Worm (Caenorhabditis elegans): Measurements from ENCODE around the gene C25E10.11.

C25E10.11 gene

DNA sequence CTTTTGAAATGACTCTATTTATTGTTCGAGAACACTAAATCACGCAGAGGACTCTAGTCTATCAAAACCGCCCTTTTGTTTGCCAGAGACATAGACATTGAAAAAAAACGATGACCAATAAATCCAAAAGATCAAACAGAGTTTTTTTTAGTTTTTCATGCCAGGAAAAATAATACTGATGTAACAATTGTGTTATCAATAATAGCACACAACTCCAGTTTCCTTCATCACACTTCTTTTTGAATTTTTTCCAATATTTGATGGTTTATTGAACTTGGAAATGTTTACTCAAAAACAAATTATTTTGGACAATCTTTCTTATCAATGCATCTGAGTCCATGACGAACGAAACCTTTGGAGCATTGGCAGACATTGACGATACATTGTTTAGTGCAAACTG lies 4.6 kb downstream of the C25E10.11 start, which contains the start of gene C25E10.8:
Gene C25E10.8, minus strand, starts transcription at position 101 of the 400 bp plus-strand sequence.
- TF ChIP-seq unc-62 (GFP tag; optimal IDR thresholded peaks at IDR 0.05): no peak

DNA sequence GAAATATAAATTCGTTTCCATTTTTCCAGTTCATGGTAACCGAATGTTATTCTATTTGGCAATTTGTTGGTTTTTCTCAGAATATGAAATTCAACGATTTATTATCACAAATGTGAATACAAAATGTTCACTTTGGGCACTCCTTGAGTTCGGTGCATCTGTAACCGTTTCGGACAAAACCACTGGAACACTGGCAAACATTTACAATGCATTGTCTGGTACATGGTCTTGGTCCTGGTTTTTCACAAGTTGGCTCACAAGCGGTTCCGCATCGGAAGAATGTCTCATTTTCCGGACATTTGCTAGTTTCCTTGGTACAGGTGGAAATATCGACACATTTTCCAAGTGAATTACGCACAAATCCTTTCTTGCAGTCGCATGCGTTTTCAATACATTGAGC lies 5.3 kb downstream of the C25E10.11 start:
- no peak for TF ChIP-seq unc-62 (GFP tag; optimal IDR thresholded peaks at IDR 0.05)

DNA sequence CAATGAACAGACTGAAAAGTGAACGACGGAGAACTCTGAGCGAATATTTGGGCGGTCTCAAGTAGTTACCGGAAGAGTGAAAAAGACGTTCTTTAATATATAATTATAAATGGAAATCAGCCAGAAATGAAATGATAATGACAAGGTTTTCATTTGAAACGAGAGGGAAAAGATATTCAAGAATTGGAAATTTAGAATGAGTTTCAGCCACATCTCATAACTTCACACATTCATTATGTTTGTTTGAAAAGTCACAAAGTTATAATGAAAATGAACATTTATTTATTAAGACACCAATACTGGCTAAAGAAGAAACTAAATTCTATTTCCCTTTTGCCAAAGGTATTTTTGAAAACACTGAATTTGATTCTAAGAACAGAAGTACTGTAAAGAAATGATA lies 7.4 kb downstream of the C25E10.11 start, which contains the start of gene C25E10.7:
Gene C25E10.7, minus strand, starts transcription at position 101 of the 400 bp plus-strand sequence.
- TF ChIP-seq unc-62 (GFP tag; optimal IDR thresholded peaks at IDR 0.05): no peak

DNA sequence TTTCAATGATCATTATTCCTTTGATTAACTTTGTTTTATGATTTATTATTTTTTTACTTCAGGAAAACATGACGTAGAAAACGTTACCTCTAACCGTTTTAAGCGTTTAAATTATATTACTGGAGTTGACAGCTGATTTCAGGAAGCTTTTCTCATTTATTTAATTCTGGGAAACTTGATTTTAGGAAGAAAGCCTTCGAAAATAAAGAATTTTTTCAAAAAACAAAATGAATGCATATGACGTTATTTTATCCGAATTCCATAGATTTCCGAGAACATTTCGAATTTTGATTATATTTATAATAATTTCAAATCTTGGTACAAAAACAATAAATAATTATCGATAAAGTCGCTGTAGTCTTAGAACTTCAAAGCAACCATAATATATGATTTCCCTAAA lies 9.3 kb downstream of the C25E10.11 start:
- TF ChIP-seq unc-62 (GFP tag; optimal IDR thresholded peaks at IDR 0.05): no peak

DNA sequence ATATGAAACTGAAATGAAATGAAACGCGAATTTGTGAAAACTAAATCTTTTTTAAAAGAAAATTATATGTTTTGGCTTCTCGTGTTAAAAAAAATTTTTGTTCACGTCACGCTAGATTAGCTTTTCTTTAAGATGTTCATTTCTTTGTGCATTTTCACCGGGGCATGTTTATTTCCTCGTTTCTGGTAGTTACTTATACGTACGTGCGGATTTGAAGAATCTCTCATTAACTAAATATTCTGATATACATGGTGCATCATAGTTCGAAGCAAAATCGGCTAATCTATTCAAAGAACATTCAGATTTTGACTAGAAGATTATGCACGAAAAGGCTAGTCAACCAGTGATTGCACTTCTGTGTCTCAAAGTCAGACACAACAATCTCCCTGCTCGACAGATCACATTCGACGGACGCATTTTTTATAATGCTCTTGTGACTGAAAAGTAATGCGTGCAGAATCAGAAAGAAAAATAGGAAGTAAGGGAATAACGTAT lies 10.9 kb downstream of the C25E10.11 start, which contains the start of gene C25E10.17:
Gene C25E10.17, minus strand, starts transcription at position 51 of the 495 bp plus-strand sequence.
- no peak for TF ChIP-seq unc-62 (GFP tag; optimal IDR thresholded peaks at IDR 0.05)

DNA sequence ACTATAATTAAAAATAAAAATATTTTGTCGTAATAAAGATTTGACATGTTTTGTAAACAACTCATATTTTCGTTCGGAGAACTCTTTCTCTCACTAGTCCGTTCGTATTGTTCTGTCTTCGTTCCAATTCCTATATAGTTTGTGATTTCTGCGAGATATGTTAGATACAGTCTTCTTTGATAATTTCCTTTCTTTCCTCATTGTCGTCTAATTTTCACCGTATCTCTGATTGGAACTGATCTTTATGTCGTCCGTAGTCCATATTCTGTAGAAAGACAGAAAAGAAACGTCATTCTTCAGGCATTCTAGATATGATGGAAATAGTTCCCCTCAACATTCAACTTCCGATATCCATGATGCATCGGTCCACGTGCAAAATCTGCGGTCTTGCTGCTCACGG lies 13.7 kb downstream of the C25E10.11 start, which contains the start of gene nhr-30:
Gene nhr-30, plus strand, starts transcription at position 301 of the 400 bp plus-strand sequence.
- no peak for TF ChIP-seq unc-62 (GFP tag; optimal IDR thresholded peaks at IDR 0.05)

DNA sequence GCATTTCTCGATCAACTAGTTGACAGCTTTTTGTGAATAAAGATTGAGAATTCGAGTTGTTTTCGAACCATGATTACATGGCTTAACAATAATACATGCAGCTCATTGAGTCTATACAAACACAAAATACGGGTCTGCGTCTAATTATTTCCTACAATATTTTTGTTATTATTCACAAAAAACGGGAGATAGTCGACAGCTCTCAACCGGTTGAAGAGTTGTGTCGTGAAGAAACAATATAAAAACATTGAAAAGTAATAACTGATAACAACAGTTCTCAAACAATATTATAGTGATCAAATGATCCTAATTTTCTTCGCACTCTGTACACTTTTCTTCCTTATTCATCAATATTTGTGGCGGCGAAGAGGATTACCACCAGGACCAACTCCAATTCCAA lies 17.5 kb downstream of the C25E10.11 start, which contains the start of gene cyp-33B1:
Gene cyp-33B1, plus strand, starts transcription at position 301 of the 400 bp plus-strand sequence.
- TF ChIP-seq unc-62 (GFP tag; optimal IDR thresholded peaks at IDR 0.05): no peak

DNA sequence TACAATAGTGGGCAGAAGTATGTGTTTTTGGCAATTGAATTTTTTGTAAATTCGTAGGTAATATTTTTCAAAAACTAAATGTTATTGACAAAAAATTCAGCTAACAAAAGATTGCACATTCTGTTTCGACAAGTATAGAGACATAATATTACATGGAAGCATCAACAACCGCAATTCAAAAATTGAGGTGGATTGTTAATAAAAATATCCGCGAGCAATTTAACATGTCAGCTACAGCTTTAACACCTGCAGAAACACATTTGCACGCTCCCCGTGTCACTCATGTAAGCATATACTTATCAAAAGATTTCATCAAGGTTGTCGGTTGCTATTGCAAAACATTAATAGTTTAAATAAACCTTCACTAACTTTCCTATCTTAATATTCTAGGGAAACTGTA lies 22.8 kb downstream of the C25E10.11 start, which contains the start of gene srsx-34:
Gene srsx-34, plus strand, starts transcription at position 301 of the 400 bp plus-strand sequence.
- TF ChIP-seq unc-62 (GFP tag; optimal IDR thresholded peaks at IDR 0.05): no peak

DNA sequence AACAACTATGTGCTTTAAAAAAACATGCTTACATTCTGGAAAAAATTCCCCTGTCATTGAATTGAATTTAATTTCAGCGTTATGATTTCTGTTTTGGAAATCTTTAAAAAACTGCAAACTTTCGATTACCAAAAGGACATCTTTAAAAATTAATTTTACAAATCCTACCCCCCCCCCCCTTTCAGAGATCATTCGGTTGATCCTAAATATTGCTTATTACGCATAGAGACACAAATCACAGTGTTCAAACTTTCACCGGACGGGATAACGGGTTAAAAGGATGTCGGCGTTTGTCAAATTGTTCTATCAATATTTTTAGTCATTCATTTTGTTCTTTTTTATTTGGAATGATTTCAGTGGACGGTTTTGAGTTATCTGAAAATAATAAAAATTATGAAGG lies 25.3 kb downstream of the C25E10.11 start, which contains the start of gene C25E10.4:
Gene C25E10.4, plus strand, starts transcription at position 301 of the 400 bp plus-strand sequence.
- no peak for TF ChIP-seq unc-62 (GFP tag; optimal IDR thresholded peaks at IDR 0.05)

DNA sequence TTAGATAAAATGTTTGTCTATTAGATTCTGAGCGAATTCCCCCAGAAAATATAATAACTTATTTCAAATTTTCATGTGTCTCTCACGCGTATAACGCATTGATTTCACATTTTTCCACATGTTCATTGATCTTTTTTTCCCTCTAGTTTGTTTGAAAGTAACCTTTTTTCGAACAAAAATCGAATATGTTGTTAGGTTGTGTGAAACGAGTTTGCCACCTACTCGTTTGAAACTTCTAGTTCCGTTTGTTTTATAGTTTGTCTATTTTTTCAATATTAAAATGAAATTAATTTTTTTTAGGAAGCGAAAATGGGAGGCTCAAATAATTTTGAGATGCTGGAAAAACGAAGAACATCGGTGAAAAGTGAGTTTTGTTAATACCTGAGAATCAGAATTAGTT lies 28.3 kb downstream of the C25E10.11 start, which contains the start of gene C25E10.5:
Gene C25E10.5, plus strand, starts transcription at position 301 of the 400 bp plus-strand sequence.
- no peak for TF ChIP-seq unc-62 (GFP tag; optimal IDR thresholded peaks at IDR 0.05)

DNA sequence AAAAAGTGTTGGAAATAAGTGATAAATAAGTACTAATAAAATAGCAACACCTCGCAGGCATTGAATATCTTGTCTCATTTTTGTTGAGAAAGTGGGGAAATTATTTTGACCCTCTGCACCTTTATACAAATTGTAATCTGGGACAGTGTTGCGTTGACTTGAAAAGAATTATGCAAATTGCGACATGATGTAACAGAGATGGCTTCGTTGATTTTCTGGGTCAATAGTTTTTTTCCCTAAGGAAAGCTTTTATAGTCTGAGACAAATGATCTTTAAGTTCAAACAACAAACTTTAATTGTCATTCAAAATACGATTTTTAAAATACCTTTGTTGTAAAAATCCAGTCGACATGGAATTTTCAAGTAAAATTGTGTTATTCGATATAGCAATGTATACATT lies 33.8 kb downstream of the C25E10.11 start, which contains the start of gene bus-1:
Gene bus-1, minus strand, starts transcription at position 101 of the 400 bp plus-strand sequence.
- TF ChIP-seq unc-62 (GFP tag; optimal IDR thresholded peaks at IDR 0.05): no peak

DNA sequence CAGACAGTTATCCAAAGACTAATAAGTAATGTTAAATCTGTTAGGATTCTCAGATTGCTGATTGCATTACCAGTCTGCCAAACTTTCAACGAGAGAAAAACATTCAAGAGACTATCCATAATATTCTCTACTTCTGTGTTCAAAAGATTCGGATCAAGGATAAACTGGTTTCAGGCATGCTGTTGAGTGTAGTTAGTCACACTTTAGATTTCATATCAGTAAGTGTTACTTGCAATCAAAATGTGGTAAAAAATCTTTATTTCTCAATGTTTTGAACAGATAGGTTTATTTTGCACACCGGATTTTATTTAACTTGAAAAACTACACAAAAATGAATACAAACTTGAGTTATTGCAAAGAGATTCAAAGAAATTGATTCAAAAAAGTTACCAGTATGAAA lies 36.4 kb downstream of the C25E10.11 start, which contains the start of gene oac-41:
Gene oac-41, minus strand, starts transcription at position 101 of the 400 bp plus-strand sequence.
- no peak for TF ChIP-seq unc-62 (GFP tag; optimal IDR thresholded peaks at IDR 0.05)

DNA sequence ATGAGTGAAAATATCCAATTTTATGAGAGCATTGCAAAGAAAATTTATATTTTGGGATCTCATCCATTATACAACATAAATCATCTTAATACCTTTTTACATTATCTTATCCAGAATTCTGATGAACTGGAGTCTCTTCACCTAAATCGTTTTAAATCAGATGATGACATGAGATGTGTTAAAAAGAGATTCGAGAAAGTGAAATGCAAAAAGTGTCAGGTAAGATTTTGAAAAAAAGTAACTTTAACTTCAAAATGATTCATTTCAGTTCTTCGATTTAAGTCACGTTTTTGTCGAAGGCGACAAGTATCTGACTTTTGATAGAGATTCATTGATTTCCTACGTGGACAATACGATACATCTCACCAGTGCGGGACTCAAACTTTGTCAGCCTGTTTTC lies 39.7 kb downstream of the C25E10.11 start:
- TF ChIP-seq unc-62 (GFP tag; optimal IDR thresholded peaks at IDR 0.05): no peak

DNA sequence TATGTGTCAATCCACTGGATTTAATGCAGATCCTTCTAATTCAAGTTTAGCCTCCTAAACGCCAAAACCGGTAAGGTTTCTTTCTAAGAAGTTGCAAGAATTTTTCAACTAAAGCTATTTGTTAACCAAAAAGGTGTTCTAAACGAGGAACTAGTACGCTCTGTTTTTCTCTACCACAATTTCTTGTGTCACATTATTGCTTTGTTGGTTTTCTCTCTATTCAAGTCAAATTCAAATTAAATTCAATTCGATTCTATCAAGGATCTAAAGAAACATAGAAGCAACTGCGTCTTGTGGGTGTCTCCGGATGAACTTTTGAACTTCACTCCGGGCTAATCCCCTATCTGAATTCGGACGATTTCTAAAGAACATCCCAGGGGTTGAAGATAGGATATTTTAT lies 42.0 kb downstream of the C25E10.11 start, which contains the start of gene oac-40:
Gene oac-40, plus strand, starts transcription at position 301 of the 400 bp plus-strand sequence.
- TF ChIP-seq unc-62 (GFP tag; optimal IDR thresholded peaks at IDR 0.05): no peak

DNA sequence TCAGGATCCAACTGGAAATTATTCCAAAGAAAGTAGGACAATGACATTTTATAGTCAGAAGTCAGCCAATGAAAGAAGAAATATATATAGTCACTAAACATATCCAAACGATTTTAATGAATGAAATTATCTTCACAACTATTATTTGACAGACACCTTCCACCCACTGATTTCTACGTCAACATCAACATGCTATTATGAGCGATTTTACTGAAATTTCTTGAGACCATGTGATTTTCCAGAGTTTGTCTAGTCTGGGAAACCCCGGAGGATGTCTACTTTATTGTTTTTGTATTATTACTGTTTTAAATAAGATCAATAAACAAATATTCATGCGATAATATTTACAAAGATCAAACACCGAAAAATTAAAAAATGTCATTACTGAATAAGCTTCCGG lies 43.0 kb downstream of the C25E10.11 start, which contains the start of gene srt-18:
Gene srt-18, minus strand, starts transcription at position 101 of the 400 bp plus-strand sequence.
- no peak for TF ChIP-seq unc-62 (GFP tag; optimal IDR thresholded peaks at IDR 0.05)

DNA sequence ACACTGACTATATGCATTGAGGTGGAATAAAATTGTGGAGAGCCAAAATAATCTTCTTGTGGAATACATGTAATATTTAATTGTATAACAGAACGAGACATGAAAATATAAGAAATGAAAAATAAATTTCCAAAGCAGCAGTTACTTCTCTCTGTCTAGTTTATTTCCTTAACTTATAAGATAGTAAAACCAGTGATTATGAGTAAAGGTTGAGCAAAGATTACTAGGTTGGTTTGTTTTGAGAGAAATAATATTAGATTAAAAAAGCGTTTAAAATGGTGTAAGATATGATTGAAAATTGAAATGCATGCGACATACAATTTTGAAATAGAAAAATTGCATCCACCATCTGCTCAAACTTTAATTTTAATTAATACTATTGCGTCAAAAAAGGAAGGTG lies 44.8 kb downstream of the C25E10.11 start, which contains the start of gene srh-201:
Gene srh-201, minus strand, starts transcription at position 101 of the 400 bp plus-strand sequence.
- TF ChIP-seq unc-62 (GFP tag; optimal IDR thresholded peaks at IDR 0.05): no peak

DNA sequence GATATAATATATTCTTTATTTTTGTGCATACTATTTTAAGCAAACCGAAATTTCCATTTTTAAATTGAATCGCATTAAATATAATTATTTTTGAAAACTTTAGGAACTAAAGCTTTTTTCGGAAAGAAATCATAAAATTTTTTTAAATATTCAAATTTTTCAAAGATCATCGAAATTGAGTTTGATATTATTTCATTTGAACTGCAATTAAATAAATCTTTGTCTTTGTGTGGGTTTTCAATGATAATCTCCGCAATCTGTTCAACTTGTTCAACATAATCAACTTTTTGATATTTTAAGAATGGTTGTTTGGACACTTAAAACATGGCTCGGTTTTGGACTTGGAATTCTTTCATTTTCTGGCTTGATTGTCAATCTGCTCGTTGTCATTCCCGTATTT lies 49.4 kb downstream of the C25E10.11 start, which contains the start of gene srx-2:
Gene srx-2, plus strand, starts transcription at position 301 of the 400 bp plus-strand sequence.
- TF ChIP-seq unc-62 (GFP tag; optimal IDR thresholded peaks at IDR 0.05): no peak

Measured in whole organism, dauer.